Worm (Caenorhabditis elegans): Measurements from ENCODE around the gene srm-4.

The srm-4 gene

ce11 chrV:14317204-14317603, 16.0 kb upstream of the srm-4 start:
- no peak for TF ChIP-seq unc-62 (GFP tag; optimal IDR thresholded peaks at IDR 0.05)

- TF ChIP-seq unc-62 (GFP tag; optimal IDR thresholded peaks at IDR 0.05) = no peak
These were observed 15.6 kb upstream of the srm-4 start for ce11 chrV:14317621-14318020.

- TF ChIP-seq unc-62 (GFP tag; optimal IDR thresholded peaks at IDR 0.05) = no peak
These were observed 14.0 kb upstream of the srm-4 start, which contains the start of gene F47B8.13 for ce11 chrV:14319101-14319781. F47B8.13 (minus strand) TSS chrV:14319731.

- no peak for TF ChIP-seq unc-62 (GFP tag; optimal IDR thresholded peaks at IDR 0.05)
These were observed 13.0 kb upstream of the srm-4 start, which contains the start of gene F47B8.14 for ce11 chrV:14320246-14320645. F47B8.14 (plus strand) TSS chrV:14320546.

ce11 chrV:14320730-14321319, 12.4 kb upstream of the srm-4 start:
- no peak for TF ChIP-seq unc-62 (GFP tag; optimal IDR thresholded peaks at IDR 0.05)

- no peak for TF ChIP-seq unc-62 (GFP tag; optimal IDR thresholded peaks at IDR 0.05)
These were observed 10.5 kb upstream of the srm-4 start, which contains the start of gene F47B8.3 for ce11 chrV:14322743-14323142. F47B8.3 (minus strand) TSS chrV:14323003.

ce11 chrV:14324502-14325467, 8.4 kb upstream of the srm-4 start, which contains the start of the genes F47B8.4 and F47B8.18:
F47B8.4 (minus strand) TSS chrV:14324673.
F47B8.18 (minus strand) TSS chrV:14325464.
- no peak for TF ChIP-seq unc-62 (GFP tag; optimal IDR thresholded peaks at IDR 0.05)

- TF ChIP-seq unc-62 (GFP tag; optimal IDR thresholded peaks at IDR 0.05) = no peak
These were observed 5.4 kb upstream of the srm-4 start, which contains the start of gene F47B8.5 for ce11 chrV:14327776-14328175. F47B8.5 (minus strand) TSS chrV:14327876.

ce11 chrV:14328806-14329205, 4.4 kb upstream of the srm-4 start, which contains the start of gene pepm-1:
pepm-1 (plus strand) TSS chrV:14329106.
- TF ChIP-seq unc-62 (GFP tag; optimal IDR thresholded peaks at IDR 0.05) = no peak

ce11 chrV:14331477-14331876, 1.7 kb upstream of the srm-4 start, which contains the start of gene F47B8.8:
F47B8.8 (plus strand) TSS chrV:14331733.
- TF ChIP-seq unc-62 (GFP tag; optimal IDR thresholded peaks at IDR 0.05) = no peak

- no peak for TF ChIP-seq unc-62 (GFP tag; optimal IDR thresholded peaks at IDR 0.05)
These were observed 1.7 kb downstream of the srm-4 start, which contains the start of gene srm-5 for ce11 chrV:14334901-14335300. srm-5 (plus strand) TSS chrV:14335201.

ce11 chrV:14336655-14337054, 3.4 kb downstream of the srm-4 start, which contains the start of gene srm-6:
srm-6 (plus strand) TSS chrV:14336955.
- no peak for TF ChIP-seq unc-62 (GFP tag; optimal IDR thresholded peaks at IDR 0.05)

ce11 chrV:14341672-14342071, 8.5 kb downstream of the srm-4 start, which contains the start of gene F47B8.10:
F47B8.10 (plus strand) TSS chrV:14341972.
- TF ChIP-seq unc-62 (GFP tag; optimal IDR thresholded peaks at IDR 0.05) = no peak

- no peak for TF ChIP-seq unc-62 (GFP tag; optimal IDR thresholded peaks at IDR 0.05)
These were observed 14.1 kb downstream of the srm-4 start, which contains the start of gene cept-2 for ce11 chrV:14347234-14347826. cept-2 (plus strand) TSS chrV:14347766.

- TF ChIP-seq unc-62 (GFP tag; optimal IDR thresholded peaks at IDR 0.05) = no peak
These were observed 17.3 kb downstream of the srm-4 start for ce11 chrV:14350498-14350897.

All from whole organism, dauer.